Worm (Caenorhabditis elegans) whole organism, late embryonic: ENCODE data around the gene yif-1.

ENCODE experiments used
- K09A11.1 ChIP-seq: sonication (generic microtip); optimal IDR thresholded peaks from 2 replicates; lab custom pipeline; 2017; ENCODE audit warnings: antibody characterized with exemption, mild to moderate bottlenecking, missing genetic modification characterization, missing compliant biosample characterization; ENCODE audit not compliant: insufficient read depth
- che-1 ChIP-seq: sonication (generic microtip); optimal IDR thresholded peaks from 2 replicates; lab custom pipeline; 2016; ENCODE audit warnings: mild to moderate bottlenecking, missing genetic modification characterization, missing compliant biosample characterization
- dmd-4 ChIP-seq: sonication (generic microtip); optimal IDR thresholded peaks from 2 replicates; lab custom pipeline; 2016; ENCODE audit warnings: borderline replicate concordance, missing genetic modification characterization, missing compliant biosample characterization
- dve-1 ChIP-seq: sonication (generic microtip); optimal IDR thresholded peaks from 2 replicates; lab custom pipeline; 2017; ENCODE audit warnings: antibody characterized with exemption, mild to moderate bottlenecking, missing genetic modification characterization, missing compliant biosample characterization
- hlh-13 ChIP-seq: fragments of 200-800 bp; sonication (Bioruptor generic); optimal IDR thresholded peaks from 2 replicates; lab custom pipeline; 2018; ENCODE audit warnings: mild to moderate bottlenecking, missing genetic modification characterization, missing compliant biosample characterization
- mec-3 ChIP-seq: sonication (generic microtip); optimal IDR thresholded peaks from 2 replicates; lab custom pipeline; 2016; ENCODE audit warnings: borderline replicate concordance, missing genetic modification characterization, missing compliant biosample characterization
- pha-2 ChIP-seq: sonication (generic microtip); optimal IDR thresholded peaks from 2 replicates; lab custom pipeline; 2017; ENCODE audit warnings: mild to moderate bottlenecking, missing genetic modification characterization, missing compliant biosample characterization
- unc-3 ChIP-seq, 2 experiments: fragments of 200-800 bp in 1 of 2; sonication (Bioruptor generic) in 1 of 2; sonication (generic microtip) in 1 of 2; conservative IDR thresholded peaks in 1 of 2; optimal IDR thresholded peaks in 1 of 2; 2 replicates each; pipeline versions ENCODE4 v1.3.6 to Lab custom; 2016 to 2022; ENCODE audit warnings: missing compliant biosample characterization in 2 of 2, missing genetic modification characterization in 2 of 2, missing genetic modification reagents in 1 of 2
- unc-42 ChIP-seq: sonication (generic microtip); optimal IDR thresholded peaks from 2 replicates; lab custom pipeline; 2016; ENCODE audit warnings: missing genotype, missing genetic modification characterization, missing compliant biosample characterization

DNA sequence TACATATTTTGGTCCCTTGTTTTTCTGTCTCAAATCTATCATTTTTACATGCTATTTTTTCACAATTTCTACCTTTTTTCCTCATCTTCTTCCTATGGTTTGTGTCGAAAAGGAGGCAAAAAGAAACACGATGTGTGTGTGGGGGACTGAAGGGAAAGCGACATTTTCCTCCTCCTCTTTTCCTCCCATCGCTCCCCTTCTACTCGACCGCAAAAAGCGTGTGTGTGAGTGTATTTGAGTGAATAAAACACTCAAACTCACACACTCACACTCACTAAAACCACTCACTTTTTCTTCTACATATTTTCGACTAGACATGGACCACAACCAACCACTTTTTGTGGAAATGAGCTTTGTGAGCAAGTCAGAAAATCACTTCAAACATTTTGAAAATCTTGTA, 13.2 kb downstream of the yif-1 start:
- no peak for TF ChIP-seq dve-1 (tag; lab: Kevin White, UChicago)
- no peak for TF ChIP-seq mec-3 (tag; lab: Kevin White, UChicago)
- no peak for TF ChIP-seq unc-42
- TF ChIP-seq dmd-4, result no peak
- no peak for TF ChIP-seq pha-2 (tag; lab: Kevin White, UChicago)
- no peak for TF ChIP-seq hlh-13 (GFP tag; lab: Kevin White, UChicago)
- no peak for TF ChIP-seq che-1 (tag; lab: Kevin White, UChicago)
- TF ChIP-seq K09A11.1, result no peak
- no peak for TF ChIP-seq unc-3 (GFP tag; conservative IDR thresholded peaks at IDR 0.05; lab: Robert Waterston, UW)
- TF ChIP-seq unc-3 (tag; optimal IDR thresholded peaks at IDR 0.05; lab: Kevin White, UChicago), result no peak
